Worm (Caenorhabditis elegans) whole organism, late embryonic: ENCODE results near the gene oac-22.

Experiments used
- C38D4.7 ChIP-seq: fragments of 200-800 bp; sonication (Bioruptor generic); optimal IDR thresholded peaks from 2 replicates; lab custom pipeline; 2018; ENCODE audit warnings: mild to moderate bottlenecking, missing genetic modification characterization, moderate library complexity, missing compliant biosample characterization
- K02D7.2 ChIP-seq: sonication (generic microtip); optimal IDR thresholded peaks from 2 replicates; lab custom pipeline; 2017; ENCODE audit warnings: mild to moderate bottlenecking, missing genetic modification characterization, missing compliant biosample characterization
- K09A11.1 ChIP-seq: sonication (generic microtip); optimal IDR thresholded peaks from 2 replicates; lab custom pipeline; 2017; ENCODE audit warnings: antibody characterized with exemption, mild to moderate bottlenecking, missing genetic modification characterization, missing compliant biosample characterization; ENCODE audit not compliant: insufficient read depth
- T23F11.4 ChIP-seq: fragments of 200-800 bp; sonication (Bioruptor generic); optimal IDR thresholded peaks from 2 replicates; lab custom pipeline; 2018; ENCODE audit warnings: mild to moderate bottlenecking, missing genetic modification characterization, missing compliant biosample characterization
- ahr-1 ChIP-seq: sonication (generic microtip); optimal IDR thresholded peaks from 2 replicates; lab custom pipeline; 2016; ENCODE audit warnings: missing genetic modification characterization, missing compliant biosample characterization
- ceh-14 ChIP-seq: sonication (generic microtip); optimal IDR thresholded peaks from 2 replicates; lab custom pipeline; 2016; ENCODE audit warnings: missing genotype, missing genetic modification characterization, missing compliant biosample characterization
- ceh-2 ChIP-seq: sonication (generic microtip); optimal IDR thresholded peaks from 2 replicates; lab custom pipeline; 2016; ENCODE audit warnings: missing genotype, missing genetic modification characterization, missing compliant biosample characterization
- ceh-24 ChIP-seq: sonication (generic microtip); optimal IDR thresholded peaks from 2 replicates; lab custom pipeline; 2016; ENCODE audit warnings: mild to moderate bottlenecking, missing genetic modification characterization, missing compliant biosample characterization
- ceh-30 ChIP-seq: fragments of 150-350 bp; optimal IDR thresholded peaks from 2 replicates; lab custom pipeline; 2014; ENCODE audit warnings: missing biosample characterization, missing genetic modification characterization
- ceh-34 ChIP-seq: sonication (generic microtip); optimal IDR thresholded peaks from 2 replicates; lab custom pipeline; 2016; ENCODE audit warnings: mild to moderate bottlenecking, missing genetic modification characterization, missing compliant biosample characterization
- ceh-45 ChIP-seq: fragments of 200-800 bp; sonication (Bioruptor generic); IDR thresholded peaks from 2 replicates; pipeline ENCODE4 v1.3.6; 2022; ENCODE audit warnings: missing genetic modification reagents, missing genetic modification characterization, missing compliant biosample characterization
- ceh-48 ChIP-seq: sonication (generic microtip); optimal IDR thresholded peaks from 2 replicates; lab custom pipeline; 2016; ENCODE audit warnings: missing genetic modification characterization, inconsistent platforms, missing compliant biosample characterization
- ceh-6 ChIP-seq: fragments of 200-800 bp; sonication (Bioruptor generic); optimal IDR thresholded peaks from 2 replicates; lab custom pipeline; 2018; ENCODE audit warnings: mild to moderate bottlenecking, missing genetic modification characterization, missing compliant biosample characterization
- ceh-9 ChIP-seq: sonication (generic microtip); optimal IDR thresholded peaks from 2 replicates; lab custom pipeline; 2016; ENCODE audit warnings: mild to moderate bottlenecking, missing genetic modification characterization, inconsistent platforms, missing compliant biosample characterization
- che-1 ChIP-seq: sonication (generic microtip); optimal IDR thresholded peaks from 2 replicates; lab custom pipeline; 2016; ENCODE audit warnings: mild to moderate bottlenecking, missing genetic modification characterization, missing compliant biosample characterization
- dve-1 ChIP-seq: sonication (generic microtip); optimal IDR thresholded peaks from 2 replicates; lab custom pipeline; 2017; ENCODE audit warnings: antibody characterized with exemption, mild to moderate bottlenecking, missing genetic modification characterization, missing compliant biosample characterization
- elt-2 ChIP-seq: sonication (generic microtip); optimal IDR thresholded peaks from 2 replicates; lab custom pipeline; 2016; ENCODE audit warnings: missing genetic modification reagents, missing genetic modification characterization, missing compliant biosample characterization
- elt-4 ChIP-seq: sonication (generic microtip); optimal IDR thresholded peaks from 2 replicates; lab custom pipeline; 2016; ENCODE audit warnings: missing genetic modification characterization, missing compliant biosample characterization
- ets-4 ChIP-seq: sonication (generic microtip); optimal IDR thresholded peaks from 2 replicates; lab custom pipeline; 2016; ENCODE audit warnings: missing genetic modification characterization, missing compliant biosample characterization
- eyg-1 ChIP-seq: sonication (generic microtip); optimal IDR thresholded peaks from 2 replicates; lab custom pipeline; 2016; ENCODE audit warnings: missing genotype, missing genetic modification characterization, missing compliant biosample characterization
- fkh-10 ChIP-seq: fragments of 150-350 bp; optimal IDR thresholded peaks from 2 replicates; lab custom pipeline; 2014; ENCODE audit warnings: missing biosample characterization, missing genetic modification reagents, missing genetic modification characterization
- fkh-6 ChIP-seq: sonication (generic microtip); optimal IDR thresholded peaks from 2 replicates; lab custom pipeline; 2016; ENCODE audit warnings: missing genetic modification characterization, missing compliant biosample characterization
- hlh-30 ChIP-seq: sonication (generic microtip); optimal IDR thresholded peaks from 2 replicates; lab custom pipeline; 2017; ENCODE audit warnings: antibody characterized with exemption, missing genetic modification characterization, missing compliant biosample characterization; ENCODE audit not compliant: insufficient read depth
- hlh-8 ChIP-seq: sonication (generic microtip); optimal IDR thresholded peaks from 2 replicates; lab custom pipeline; 2016; ENCODE audit warnings: missing genotype, missing genetic modification characterization, missing compliant biosample characterization
- lin-11 ChIP-seq: fragments of 200-800 bp; sonication (Bioruptor generic); optimal IDR thresholded peaks from 2 replicates; lab custom pipeline; 2018; ENCODE audit warnings: mild to moderate bottlenecking, missing genetic modification characterization, missing compliant biosample characterization
- madf-2 ChIP-seq: sonication (generic microtip); optimal IDR thresholded peaks from 2 replicates; lab custom pipeline; 2017; ENCODE audit warnings: missing genetic modification characterization, missing compliant biosample characterization
- nfya-1 ChIP-seq: sonication (generic microtip); optimal IDR thresholded peaks from 2 replicates; lab custom pipeline; 2017; ENCODE audit warnings: missing genetic modification characterization, mild to moderate bottlenecking, missing compliant biosample characterization, antibody characterized with exemption, moderate library complexity
- nhr-11 ChIP-seq: fragments of 150-350 bp; optimal IDR thresholded peaks from 2 replicates; lab custom pipeline; 2014; ENCODE audit warnings: missing biosample characterization, missing genetic modification characterization
- pax-1 ChIP-seq: fragments of 150-350 bp; optimal IDR thresholded peaks from 2 replicates; lab custom pipeline; 2014; ENCODE audit warnings: missing biosample characterization, missing genetic modification characterization
- pha-4 ChIP-seq: fragments of 150-350 bp; optimal IDR thresholded peaks from 2 replicates; lab custom pipeline; 2018; ENCODE audit warnings: missing biosample characterization, missing genetic modification reagents, missing genetic modification characterization
- rnt-1 ChIP-seq: sonication (generic microtip); optimal IDR thresholded peaks from 2 replicates; lab custom pipeline; 2016; ENCODE audit warnings: missing genetic modification characterization, missing compliant biosample characterization
- sox-4 ChIP-seq: sonication (generic microtip); optimal IDR thresholded peaks from 2 replicates; lab custom pipeline; 2017; ENCODE audit warnings: mild to moderate bottlenecking, missing genetic modification characterization, inconsistent platforms, missing compliant biosample characterization
- syd-9 ChIP-seq: sonication (generic microtip); optimal IDR thresholded peaks from 2 replicates; lab custom pipeline; 2016; ENCODE audit warnings: mild to moderate bottlenecking, missing genetic modification characterization, moderate library complexity, missing compliant biosample characterization
- tbx-2 ChIP-seq: sonication (generic microtip); optimal IDR thresholded peaks from 2 replicates; lab custom pipeline; 2016; ENCODE audit warnings: missing genetic modification characterization, missing compliant biosample characterization
- tbx-7 ChIP-seq: sonication (generic microtip); optimal IDR thresholded peaks from 2 replicates; lab custom pipeline; 2016; ENCODE audit warnings: missing genotype, missing genetic modification characterization, missing compliant biosample characterization
- ttx-3 ChIP-seq: sonication (generic microtip); optimal IDR thresholded peaks from 2 replicates; lab custom pipeline; 2016; ENCODE audit warnings: missing genetic modification reagents, missing genetic modification characterization, missing compliant biosample characterization
- unc-42 ChIP-seq: sonication (generic microtip); optimal IDR thresholded peaks from 2 replicates; lab custom pipeline; 2016; ENCODE audit warnings: missing genotype, missing genetic modification characterization, missing compliant biosample characterization
- unc-86 ChIP-seq: sonication (generic microtip); optimal IDR thresholded peaks from 2 replicates; lab custom pipeline; 2016; ENCODE audit warnings: missing genetic modification characterization, missing compliant biosample characterization
- zip-5 ChIP-seq: sonication (generic microtip); optimal IDR thresholded peaks from 2 replicates; lab custom pipeline; 2016; ENCODE audit warnings: missing genetic modification characterization, missing compliant biosample characterization

oac-22 gene

DNA sequence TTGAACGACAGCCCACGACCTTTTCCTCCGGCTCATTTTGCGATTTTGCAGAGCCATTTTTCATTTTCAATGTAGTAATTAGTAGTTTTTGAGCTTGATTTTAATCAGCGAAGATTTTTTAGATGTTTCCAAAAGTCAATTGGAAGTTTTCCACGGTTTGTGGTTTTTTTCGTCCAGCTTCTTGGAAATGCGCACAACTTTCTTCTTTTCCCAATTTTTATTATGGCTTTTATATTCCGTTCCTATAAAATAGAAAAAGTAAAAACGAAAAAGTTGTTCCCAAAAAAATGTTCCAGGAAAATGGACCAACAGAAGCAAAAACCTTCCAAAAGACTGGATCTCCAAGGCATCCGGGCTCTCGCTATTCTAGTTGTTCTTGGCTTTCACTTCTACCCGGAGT, at the start of gene oac-22:
oac-22 (plus strand) TSS at position 301 of the 400 bp plus-strand sequence.
- no peak for TF ChIP-seq hlh-30 (tag; lab: Kevin White, UChicago)
- TF ChIP-seq, all 69 proteins: peak for 0

DNA sequence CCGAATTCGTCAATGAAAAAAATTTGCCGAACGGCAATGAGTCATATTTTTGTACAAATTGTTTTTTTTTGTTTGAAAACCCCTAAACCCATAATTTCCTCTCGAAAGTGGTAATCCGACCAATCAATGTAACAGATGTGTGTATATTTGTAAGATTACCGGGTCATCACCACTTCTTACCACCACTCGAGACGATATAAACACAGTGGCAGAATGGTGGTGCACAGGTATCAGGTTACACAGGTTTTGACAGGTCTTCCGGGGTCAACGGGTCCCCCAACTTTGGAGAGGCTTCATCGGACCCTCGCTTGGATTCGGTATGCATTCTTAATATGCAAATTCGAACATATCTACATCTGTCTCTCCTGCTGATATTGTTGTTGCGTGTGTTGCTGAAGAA, 46.8 kb upstream of the oac-22 start:
- TF ChIP-seq ceh-45 (GFP tag; lab: Robert Waterston, UW) (no peak), ceh-34 (tag; lab: Kevin White, UChicago) (peak; percentile 92)

DNA sequence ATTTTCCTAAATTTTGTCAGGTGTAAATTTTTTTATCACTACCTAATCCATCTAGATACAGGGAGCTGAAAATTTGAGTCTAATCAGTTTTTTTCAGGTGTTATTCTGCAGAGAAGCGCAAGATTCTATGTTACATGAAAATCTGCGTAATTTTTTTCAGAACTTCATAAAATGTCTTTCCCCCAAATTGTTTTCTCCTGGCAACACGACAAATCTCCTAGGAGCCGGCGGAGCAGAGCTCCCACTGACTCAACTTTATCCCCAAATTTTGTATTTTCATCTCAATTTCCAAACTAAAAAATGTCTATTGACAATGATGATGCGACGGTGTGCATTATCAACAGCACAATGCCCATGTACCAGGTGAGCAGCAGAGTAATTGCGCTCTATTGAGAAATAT, 46.0 kb upstream of the oac-22 start, which contains the start of gene F28F9.2:
F28F9.2 (plus strand) TSS at position 301 of the 400 bp plus-strand sequence.
- no peak for TF ChIP-seq lin-11 (tag; lab: Kevin White, UChicago)
- TF ChIP-seq K09A11.1: no peak
- no peak for TF ChIP-seq unc-86 (tag; lab: Kevin White, UChicago)
- no peak for TF ChIP-seq syd-9 (tag; lab: Kevin White, UChicago)
- no peak for TF ChIP-seq ceh-30 (tag; lab: Kevin White, UChicago)
- TF ChIP-seq eyg-1 (tag; lab: Kevin White, UChicago): no peak
- TF ChIP-seq hlh-8 (tag; lab: Kevin White, UChicago): no peak
- no peak for TF ChIP-seq nfya-1 (tag; lab: Kevin White, UChicago)
- TF ChIP-seq ceh-14: no peak
- TF ChIP-seq elt-2 (tag; lab: Kevin White, UChicago): no peak
- no peak for TF ChIP-seq rnt-1
- TF ChIP-seq C38D4.7 (GFP tag; lab: Kevin White, UChicago): no peak
- TF ChIP-seq ttx-3: no peak
- TF ChIP-seq ahr-1 (tag; lab: Kevin White, UChicago): no peak
- TF ChIP-seq ceh-48: no peak
- TF ChIP-seq pha-4 (tag; lab: Kevin White, UChicago): no peak
- TF ChIP-seq, all 69 proteins: peak for 0

DNA sequence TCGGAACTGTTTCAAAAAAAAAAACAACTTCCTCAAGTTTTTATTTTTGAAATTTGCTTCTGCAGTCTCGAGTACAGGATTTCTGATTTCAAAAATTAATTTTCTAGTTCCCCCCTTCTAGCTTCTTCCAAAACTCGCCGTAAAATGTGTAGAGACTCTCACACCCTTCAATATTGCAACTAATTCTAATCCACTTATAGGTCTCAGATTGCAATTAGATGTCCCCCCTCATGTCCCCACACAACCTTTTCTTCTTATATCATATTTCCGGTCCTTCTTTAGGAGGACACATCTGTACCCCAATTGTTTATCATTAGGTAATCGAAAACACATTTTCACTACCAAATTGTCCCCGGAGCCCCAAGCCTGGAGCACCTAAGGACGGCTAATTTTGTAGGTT, 45.0 kb upstream of the oac-22 start:
- TF ChIP-seq nhr-11 (no peak), unc-42 (tag; lab: Kevin White, UChicago) (peak; percentile 71)

DNA sequence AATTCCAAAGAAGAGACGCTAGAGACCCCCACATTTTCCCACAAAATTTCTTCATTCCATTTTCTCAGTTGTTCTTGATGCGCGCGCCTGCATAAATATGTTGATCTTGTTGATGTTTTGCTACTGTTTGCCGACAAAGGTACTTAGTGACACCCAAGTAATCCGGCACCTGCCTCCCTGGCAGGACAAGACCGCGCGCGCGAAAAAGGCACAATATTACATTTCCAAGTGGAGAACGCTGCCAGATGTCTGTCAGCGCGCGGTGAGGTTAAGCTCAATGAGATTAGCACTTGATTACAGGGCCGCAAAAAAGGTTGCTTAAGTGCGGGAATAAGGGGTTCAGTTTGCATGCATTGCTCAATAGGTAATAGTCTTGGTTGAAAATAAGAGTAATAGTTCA, 43.9 kb upstream of the oac-22 start:
- TF ChIP-seq zip-5 (no peak), unc-42 (tag; lab: Kevin White, UChicago) (peak; percentile 3), elt-4 (tag; lab: Kevin White, UChicago) (no peak)

DNA sequence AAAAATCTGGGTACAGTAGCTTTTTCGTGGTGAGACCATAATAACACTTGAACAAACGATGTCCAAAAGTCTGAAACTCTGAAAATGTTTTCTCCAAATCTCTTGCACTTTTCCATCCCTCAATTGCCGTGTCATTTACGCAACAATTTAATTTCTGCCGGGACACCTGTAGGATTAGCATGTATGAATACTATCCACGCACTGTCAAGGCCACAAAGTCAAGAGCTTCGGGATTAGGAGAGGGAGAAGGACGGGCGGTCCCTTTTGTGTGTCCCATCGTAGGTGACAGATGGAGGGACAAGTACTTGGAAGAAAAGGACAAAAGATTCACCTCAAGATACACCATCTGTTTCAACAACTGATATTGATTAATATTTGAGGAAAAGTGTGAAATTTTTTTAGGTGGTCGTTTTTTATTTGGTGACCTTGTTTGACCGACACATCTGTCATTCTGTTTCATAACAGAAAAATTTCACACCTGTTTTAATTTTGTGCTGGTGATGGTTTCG, 42.4 kb upstream of the oac-22 start:
- TF ChIP-seq K02D7.2: no peak
- no peak for TF ChIP-seq pax-1 (tag; lab: Kevin White, UChicago)
- TF ChIP-seq tbx-7: no peak
- TF ChIP-seq ceh-6 (GFP tag; lab: Kevin White, UChicago): no peak
- no peak for TF ChIP-seq nfya-1 (tag; lab: Kevin White, UChicago)
- TF ChIP-seq lin-11 (tag; lab: Kevin White, UChicago): no peak
- TF ChIP-seq T23F11.4 (GFP tag; lab: Kevin White, UChicago): no peak
- TF ChIP-seq fkh-10: no peak
- TF ChIP-seq sox-4: no peak
- no peak for TF ChIP-seq ceh-2 (tag; lab: Kevin White, UChicago)
- no peak for TF ChIP-seq fkh-6 (tag; lab: Kevin White, UChicago)
- no peak for TF ChIP-seq ceh-9 (tag; lab: Kevin White, UChicago)
- TF ChIP-seq dve-1 (tag; lab: Kevin White, UChicago): no peak
- no peak for TF ChIP-seq tbx-2
- no peak for TF ChIP-seq che-1 (tag; lab: Kevin White, UChicago)
- no peak for TF ChIP-seq madf-2 (tag; lab: Kevin White, UChicago)
- TF ChIP-seq ceh-24: no peak
- no peak for TF ChIP-seq ets-4 (tag; lab: Kevin White, UChicago)
- no peak for TF ChIP-seq eyg-1 (tag; lab: Kevin White, UChicago)
